Worm (Caenorhabditis elegans): ENCODE results near the gene Y38F2AR.3.

ce11 chrIV:2391809-2392208 lies 8.0 kb downstream of the Y38F2AR.3 start:
- TF ChIP-seq ztf-11 (tag; optimal IDR thresholded peaks at IDR 0.05) (no peak), unc-62 (GFP tag; optimal IDR thresholded peaks at IDR 0.05) (no peak), ceh-82 (tag; optimal IDR thresholded peaks at IDR 0.05) (no peak), ama-1 (optimal IDR thresholded peaks at IDR 0.05) (no peak), nhr-23 (tag; optimal IDR thresholded peaks at IDR 0.05) (no peak), aly-2 (tag; optimal IDR thresholded peaks at IDR 0.05) (no peak), zag-1 (tag; optimal IDR thresholded peaks at IDR 0.05) (no peak), fos-1 (tag; optimal IDR thresholded peaks at IDR 0.05) (no peak), ceh-16 (tag; optimal IDR thresholded peaks at IDR 0.05) (no peak), lin-11 (tag; optimal IDR thresholded peaks at IDR 0.05) (no peak), mab-5 (tag; optimal IDR thresholded peaks at IDR 0.05) (no peak), lin-13 (GFP tag; optimal IDR thresholded peaks at IDR 0.05) (no peak), unc-39 (tag; optimal IDR thresholded peaks at IDR 0.05) (no peak)
